Worm (Caenorhabditis elegans) whole organism, young adult: ENCODE results near the gene acdh-10.

Source experiments
- Y95B8A.8 ChIP-seq: fragments of 200-800 bp; sonication (Bioruptor generic); IDR thresholded peaks from 2 replicates; pipeline ENCODE4 v1.3.6; 2022; ENCODE audit warnings: missing genetic modification reagents, missing genetic modification characterization, missing compliant biosample characterization
- cebp-1 ChIP-seq, 2 experiments: fragments of 200-800 bp in 1 of 2; sonication (Bioruptor generic) in 1 of 2; sonication (generic microtip) in 1 of 2; IDR thresholded peaks in 1 of 2; optimal IDR thresholded peaks in 1 of 2; 2 replicates each; pipeline versions ENCODE4 v1.3.6 to Lab custom; 2017 to 2022; ENCODE audit warnings: missing compliant biosample characterization in 2 of 2, missing genetic modification characterization in 2 of 2, mild to moderate bottlenecking in 1 of 2, missing genetic modification reagents in 1 of 2, moderate library complexity in 1 of 2
- dox-1 ChIP-seq: fragments of 200-800 bp; sonication (Bioruptor generic); IDR thresholded peaks from 2 replicates; pipeline ENCODE4 v1.3.6; 2022; ENCODE audit warnings: missing genetic modification reagents, missing genetic modification characterization, missing compliant biosample characterization
- ekl-4 ChIP-seq: fragments of 200-800 bp; sonication (Bioruptor generic); IDR thresholded peaks from 2 replicates; pipeline ENCODE4 v1.3.6; 2022; ENCODE audit warnings: missing genetic modification reagents, missing genetic modification characterization, missing compliant biosample characterization
- ets-4 ChIP-seq: fragments of 200-800 bp; sonication (Bioruptor generic); optimal IDR thresholded peaks from 2 replicates; lab custom pipeline; 2018; ENCODE audit warnings: mild to moderate bottlenecking, missing genetic modification characterization, missing compliant biosample characterization
- fkh-3 ChIP-seq: sonication (generic microtip); optimal IDR thresholded peaks from 2 replicates; lab custom pipeline; 2016; ENCODE audit warnings: mild to moderate bottlenecking, missing genetic modification characterization, missing compliant biosample characterization
- let-607 ChIP-seq, 2 experiments: fragments of 200-800 bp in 1 of 2; sonication (Bioruptor generic) in 1 of 2; sonication (generic microtip) in 1 of 2; optimal IDR thresholded peaks; 2 replicates each; lab custom pipeline; 2016 to 2018; ENCODE audit warnings: mild to moderate bottlenecking in 2 of 2, missing compliant biosample characterization in 2 of 2, missing genetic modification characterization in 2 of 2, moderate library complexity in 2 of 2, missing genotype in 1 of 2
- mxl-1 ChIP-seq: sonication (generic microtip); optimal IDR thresholded peaks from 2 replicates; lab custom pipeline; 2016; ENCODE audit warnings: missing genetic modification characterization, missing compliant biosample characterization
- nfya-1 ChIP-seq: sonication (generic microtip); optimal IDR thresholded peaks from 2 replicates; lab custom pipeline; 2017; ENCODE audit warnings: antibody characterized with exemption, missing compliant biosample characterization, missing genetic modification characterization, borderline replicate concordance; ENCODE audit not compliant: insufficient read depth
- pbrm-1 ChIP-seq: fragments of 200-800 bp; sonication (Bioruptor generic); IDR thresholded peaks from 2 replicates; pipeline ENCODE4 v1.3.6; 2022; ENCODE audit warnings: missing genetic modification reagents, missing genetic modification characterization, missing compliant biosample characterization

ce11 chrX:17203399-17203798 lies 11.3 kb downstream of the acdh-10 start:
- no peak for TF ChIP-seq ets-4 (GFP tag; lab: Kevin White, UChicago)
- no peak for TF ChIP-seq dox-1 (GFP tag; lab: Robert Waterston, UW)
- TF ChIP-seq pbrm-1 (GFP tag; lab: Robert Waterston, UW): no peak
- TF ChIP-seq cebp-1 (GFP tag; IDR thresholded peaks at IDR 0.05; lab: Robert Waterston, UW): no peak
- no peak for TF ChIP-seq cebp-1 (tag; optimal IDR thresholded peaks at IDR 0.05; lab: Kevin White, UChicago)
- TF ChIP-seq ekl-4: no peak
- TF ChIP-seq fkh-3 (tag; lab: Kevin White, UChicago): no peak
- TF ChIP-seq nfya-1 (tag; lab: Kevin White, UChicago): no peak
- no peak for TF ChIP-seq mxl-1 (tag; lab: Kevin White, UChicago)
- TF ChIP-seq let-607 (tag; optimal IDR thresholded peaks at IDR 0.05; lab: Kevin White, UChicago): no peak
- no peak for TF ChIP-seq Y95B8A.8
